Worm (Caenorhabditis elegans) whole organism, young adult: ENCODE measurements around the gene acd-4.

Experiments used
- B0261.1 ChIP-seq: sonication (generic microtip); optimal IDR thresholded peaks from 2 replicates; lab custom pipeline; 2016; ENCODE audit warnings: mild to moderate bottlenecking, missing genetic modification characterization, moderate library complexity, missing compliant biosample characterization
- B0336.3 ChIP-seq: fragments of 200-800 bp; sonication (Bioruptor generic); IDR thresholded peaks from 2 replicates; pipeline ENCODE4 v1.3.6; 2022; ENCODE audit warnings: missing genetic modification characterization, missing compliant biosample characterization
- C17E4.6 ChIP-seq: fragments of 200-800 bp; sonication (Bioruptor generic); IDR thresholded peaks from 2 replicates; pipeline ENCODE4 v1.3.6; 2022; ENCODE audit warnings: missing genetic modification reagents, missing genetic modification characterization, missing compliant biosample characterization
- D2030.7 ChIP-seq: fragments of 200-800 bp; sonication (Bioruptor generic); IDR thresholded peaks from 2 replicates; pipeline ENCODE4 v1.3.6; 2022; ENCODE audit warnings: missing genetic modification reagents, missing genetic modification characterization, missing compliant biosample characterization
- F10E7.11 ChIP-seq: sonication (generic microtip); optimal IDR thresholded peaks from 2 replicates; lab custom pipeline; 2017; ENCODE audit warnings: mild to moderate bottlenecking, missing genetic modification characterization, moderate library complexity, missing compliant biosample characterization
- F39B2.1 ChIP-seq: fragments of 200-800 bp; sonication (Bioruptor generic); IDR thresholded peaks from 2 replicates; pipeline ENCODE4 v1.3.6; 2022; ENCODE audit warnings: missing genetic modification reagents, missing genetic modification characterization, missing compliant biosample characterization
- F55B11.4 ChIP-seq: sonication (generic microtip); optimal IDR thresholded peaks from 2 replicates; lab custom pipeline; 2016; ENCODE audit warnings: missing compliant biosample characterization, missing genetic modification characterization, borderline replicate concordance; ENCODE audit not compliant: insufficient read depth
- F57A8.1 ChIP-seq: fragments of 200-800 bp; sonication (Bioruptor generic); optimal IDR thresholded peaks from 2 replicates; lab custom pipeline; 2018; ENCODE audit warnings: mild to moderate bottlenecking, missing genetic modification characterization, moderate library complexity, missing compliant biosample characterization
- T26A5.8 ChIP-seq: sonication (generic microtip); optimal IDR thresholded peaks from 2 replicates; lab custom pipeline; 2016; ENCODE audit warnings: missing genetic modification characterization, missing compliant biosample characterization
- Y53F4B.3 ChIP-seq: fragments of 200-800 bp; sonication (Bioruptor generic); IDR thresholded peaks from 2 replicates; pipeline ENCODE4 v1.3.6; 2022; ENCODE audit warnings: missing genetic modification reagents, missing genetic modification characterization, missing compliant biosample characterization
- Y53G8AR.9 ChIP-seq: fragments of 200-800 bp; sonication (Bioruptor generic); conservative IDR thresholded peaks from 2 replicates; pipeline ENCODE4 v1.3.6; 2022; ENCODE audit warnings: missing genetic modification reagents, missing genetic modification characterization, missing compliant biosample characterization
- Y79H2A.3 ChIP-seq: fragments of 200-800 bp; sonication (Bioruptor generic); conservative IDR thresholded peaks from 2 replicates; pipeline ENCODE4 v1.3.6; 2022; ENCODE audit warnings: missing genetic modification reagents, missing genetic modification characterization, missing compliant biosample characterization
- atf-7 ChIP-seq: sonication (generic microtip); optimal IDR thresholded peaks from 2 replicates; lab custom pipeline; 2017; ENCODE audit warnings: mild to moderate bottlenecking, missing genetic modification characterization, missing compliant biosample characterization
- attf-5 ChIP-seq: fragments of 200-800 bp; sonication (Bioruptor generic); optimal IDR thresholded peaks from 2 replicates; lab custom pipeline; 2018; ENCODE audit warnings: mild to moderate bottlenecking, missing genetic modification characterization, missing compliant biosample characterization
- cebp-1 ChIP-seq, 2 experiments: fragments of 200-800 bp in 1 of 2; sonication (Bioruptor generic) in 1 of 2; sonication (generic microtip) in 1 of 2; IDR thresholded peaks in 1 of 2; optimal IDR thresholded peaks in 1 of 2; 2 replicates each; pipeline versions ENCODE4 v1.3.6 to Lab custom; 2017 to 2022; ENCODE audit warnings: missing compliant biosample characterization in 2 of 2, missing genetic modification characterization in 2 of 2, mild to moderate bottlenecking in 1 of 2, missing genetic modification reagents in 1 of 2, moderate library complexity in 1 of 2
- cebp-2 ChIP-seq: fragments of 200-800 bp; sonication (Bioruptor generic); IDR thresholded peaks from 2 replicates; pipeline ENCODE4 v1.3.6; 2022; ENCODE audit warnings: missing genetic modification characterization, missing compliant biosample characterization
- ceh-100 ChIP-seq: fragments of 200-800 bp; sonication (Bioruptor generic); IDR thresholded peaks from 2 replicates; pipeline ENCODE4 v1.3.6; 2022; ENCODE audit warnings: missing genetic modification reagents, missing genetic modification characterization, missing compliant biosample characterization
- ceh-79 ChIP-seq: sonication (generic microtip); optimal IDR thresholded peaks from 2 replicates; lab custom pipeline; 2017; ENCODE audit warnings: mild to moderate bottlenecking, missing genetic modification characterization, missing compliant biosample characterization
- dpl-1 ChIP-seq: fragments of 150-350 bp; optimal IDR thresholded peaks from 2 replicates; lab custom pipeline; 2014; ENCODE audit warnings: missing biosample characterization, missing genetic modification reagents, missing genetic modification characterization
- efl-1 ChIP-seq: fragments of 150-350 bp; optimal IDR thresholded peaks from 2 replicates; lab custom pipeline; 2014; ENCODE audit warnings: missing biosample characterization, missing genetic modification reagents, missing genetic modification characterization
- egl-18 ChIP-seq: fragments of 200-800 bp; sonication (Bioruptor generic); IDR thresholded peaks from 2 replicates; pipeline ENCODE4 v1.3.6; 2022; ENCODE audit warnings: missing genetic modification reagents, missing genetic modification characterization, missing compliant biosample characterization
- egl-44 ChIP-seq: fragments of 200-800 bp; sonication (Bioruptor generic); IDR thresholded peaks from 2 replicates; pipeline ENCODE4 v1.3.6; 2022; ENCODE audit warnings: missing genetic modification reagents, missing genetic modification characterization, missing compliant biosample characterization
- egrh-3 ChIP-seq: fragments of 200-800 bp; sonication (Bioruptor generic); IDR thresholded peaks from 2 replicates; pipeline ENCODE4 v1.3.6; 2022; ENCODE audit warnings: missing genetic modification reagents, missing genetic modification characterization, missing compliant biosample characterization
- gei-17 ChIP-seq: fragments of 200-800 bp; sonication (Bioruptor generic); optimal IDR thresholded peaks from 2 replicates; lab custom pipeline; 2018; ENCODE audit warnings: mild to moderate bottlenecking, missing genetic modification characterization, missing compliant biosample characterization
- hrde-1 ChIP-seq: sonication (generic microtip); optimal IDR thresholded peaks from 2 replicates; lab custom pipeline; 2016; ENCODE audit warnings: missing genetic modification characterization, mild to moderate bottlenecking, missing compliant biosample characterization, moderate library complexity, missing genotype, missing genetic modification reagents, borderline replicate concordance
- lin-26 ChIP-seq: fragments of 200-800 bp; sonication (Bioruptor generic); IDR thresholded peaks from 2 replicates; pipeline ENCODE4 v1.3.6; 2022; ENCODE audit warnings: missing genetic modification reagents, missing genetic modification characterization, missing compliant biosample characterization
- mes-4 ChIP-seq: sonication (generic microtip); optimal IDR thresholded peaks from 2 replicates; lab custom pipeline; 2016; ENCODE audit warnings: missing genotype, missing genetic modification characterization, missing compliant biosample characterization
- mxl-1 ChIP-seq: sonication (generic microtip); optimal IDR thresholded peaks from 2 replicates; lab custom pipeline; 2016; ENCODE audit warnings: missing genetic modification characterization, missing compliant biosample characterization
- nhr-179 ChIP-seq: sonication (generic microtip); optimal IDR thresholded peaks from 2 replicates; lab custom pipeline; 2016; ENCODE audit warnings: mild to moderate bottlenecking, missing genetic modification characterization, missing compliant biosample characterization
- nhr-90 ChIP-seq: sonication (generic microtip); optimal IDR thresholded peaks from 2 replicates; lab custom pipeline; 2016; ENCODE audit warnings: missing genotype, mild to moderate bottlenecking, missing genetic modification characterization, missing compliant biosample characterization
- pha-4 ChIP-seq: fragments of 150-350 bp; sonication (generic microtip); optimal IDR thresholded peaks from 2 replicates; lab custom pipeline; 2014; ENCODE audit warnings: missing biosample characterization, missing genetic modification reagents, missing genetic modification characterization
- repo-1 ChIP-seq: sonication (generic microtip); optimal IDR thresholded peaks from 2 replicates; lab custom pipeline; 2017; ENCODE audit warnings: mild to moderate bottlenecking, missing genetic modification characterization, missing compliant biosample characterization
- sdz-38 ChIP-seq: sonication (generic microtip); optimal IDR thresholded peaks from 2 replicates; lab custom pipeline; 2016; ENCODE audit warnings: missing genotype, missing genetic modification characterization, missing compliant biosample characterization
- tlf-1 ChIP-seq: fragments of 200-800 bp; sonication (Bioruptor generic); optimal IDR thresholded peaks from 2 replicates; lab custom pipeline; 2018; ENCODE audit warnings: mild to moderate bottlenecking, missing genetic modification characterization, missing compliant biosample characterization
- unc-130 ChIP-seq: sonication (generic microtip); optimal IDR thresholded peaks from 2 replicates; lab custom pipeline; 2016; ENCODE audit warnings: missing genetic modification reagents, missing genetic modification characterization, missing compliant biosample characterization
- unc-62 ChIP-seq: fragments of 150-350 bp; optimal IDR thresholded peaks from 2 replicates; lab custom pipeline; 2014; ENCODE audit warnings: missing biosample characterization, missing genetic modification reagents, missing genetic modification characterization
- xnd-1 ChIP-seq: sonication (generic microtip); optimal IDR thresholded peaks from 2 replicates; lab custom pipeline; 2016; ENCODE audit warnings: missing genotype, missing genetic modification reagents, missing genetic modification characterization, missing compliant biosample characterization
- zim-3 ChIP-seq: sonication (generic microtip); optimal IDR thresholded peaks from 2 replicates; lab custom pipeline; 2017; ENCODE audit warnings: mild to moderate bottlenecking, missing genetic modification characterization, moderate library complexity, missing compliant biosample characterization
- ztf-28 ChIP-seq: fragments of 200-800 bp; sonication (Bioruptor generic); IDR thresholded peaks from 2 replicates; pipeline ENCODE4 v1.3.6; 2022; ENCODE audit warnings: missing genetic modification reagents, missing genetic modification characterization, missing compliant biosample characterization
- ztf-3 ChIP-seq: fragments of 200-800 bp; sonication (Bioruptor generic); optimal IDR thresholded peaks from 2 replicates; lab custom pipeline; 2018; ENCODE audit warnings: mild to moderate bottlenecking, missing genetic modification characterization, missing compliant biosample characterization
- ztf-6 ChIP-seq: fragments of 200-800 bp; sonication (Bioruptor generic); IDR thresholded peaks from 2 replicates; pipeline ENCODE4 v1.3.6; 2022; ENCODE audit warnings: missing genetic modification reagents, missing genetic modification characterization, missing compliant biosample characterization

The acd-4 gene

DNA sequence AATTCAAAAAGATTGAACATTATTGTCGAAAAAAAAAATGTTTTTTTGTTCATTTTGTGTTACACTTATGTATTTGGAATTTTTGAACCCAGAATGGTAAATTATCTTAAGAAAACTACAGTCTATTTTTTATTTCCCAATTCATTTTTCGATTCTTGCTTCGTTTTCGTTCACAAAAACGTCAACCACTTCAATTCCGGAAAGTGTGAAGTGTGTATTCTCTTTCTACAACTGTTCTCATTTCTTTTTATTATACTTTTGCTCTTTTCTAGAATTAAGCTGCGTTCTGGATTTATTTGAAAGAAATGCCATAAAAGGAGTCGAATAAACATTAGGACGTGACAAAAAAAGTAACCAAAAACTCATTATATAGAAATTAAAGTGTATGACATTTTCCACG lies 15.7 kb upstream of the acd-4 start, which contains the start of gene F41E6.1:
TSS of gene F41E6.1 (plus strand) at position 301 of the 400 bp plus-strand sequence.
- no peak for TF ChIP-seq T26A5.8
- TF ChIP-seq nhr-90 (tag; lab: Kevin White, UChicago) = no peak
- TF ChIP-seq xnd-1 = no peak
- TF ChIP-seq D2030.7 (GFP tag; lab: Robert Waterston, UW) = no peak
- TF ChIP-seq cebp-2 (GFP tag; lab: Robert Waterston, UW) = no peak
- TF ChIP-seq cebp-1 (GFP tag; IDR thresholded peaks at IDR 0.05; lab: Robert Waterston, UW) = no peak
- no peak for TF ChIP-seq cebp-1 (tag; optimal IDR thresholded peaks at IDR 0.05; lab: Kevin White, UChicago)
- TF ChIP-seq ztf-6 = no peak
- TF ChIP-seq unc-130 = no peak
- TF ChIP-seq F10E7.11 (tag; lab: Kevin White, UChicago) = no peak
- no peak for TF ChIP-seq B0261.1 (tag; lab: Kevin White, UChicago)
- no peak for TF ChIP-seq dpl-1 (GFP tag; lab: Kevin White, UChicago)
- no peak for TF ChIP-seq F39B2.1 (GFP tag; lab: Robert Waterston, UW)
- no peak for TF ChIP-seq ztf-28 (GFP tag; lab: Robert Waterston, UW)
- TF ChIP-seq ceh-79 (tag; lab: Kevin White, UChicago) = no peak
- no peak for TF ChIP-seq ztf-3
- no peak for TF ChIP-seq gei-17
- no peak for TF ChIP-seq lin-26 (GFP tag; lab: Robert Waterston, UW)
- no peak for TF ChIP-seq F57A8.1 (GFP tag; lab: Kevin White, UChicago)
- no peak for TF ChIP-seq unc-62 (GFP tag; lab: Kevin White, UChicago)

DNA sequence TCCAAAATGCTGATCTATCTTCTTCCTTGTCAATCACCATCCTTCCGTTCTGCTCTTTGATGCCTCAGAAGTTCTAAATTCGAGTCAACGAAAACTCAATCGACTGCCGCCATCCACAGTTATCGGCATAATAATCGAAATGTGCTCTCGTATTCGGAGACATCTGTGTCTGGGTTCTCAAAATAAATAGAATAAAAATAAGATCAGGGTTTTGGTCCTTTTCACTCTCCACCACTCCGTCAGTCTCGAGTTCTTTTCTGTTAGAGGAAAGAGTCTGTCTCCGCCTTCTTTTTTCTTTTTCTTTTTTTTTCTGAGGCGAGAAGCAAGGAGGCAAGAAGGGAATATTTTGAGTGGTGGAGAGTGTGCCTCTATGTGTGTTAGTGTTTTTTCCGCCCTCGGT lies 14.3 kb upstream of the acd-4 start, which contains the start of gene F41E6.17:
TSS of gene F41E6.17 (plus strand) at position 348 of the 400 bp plus-strand sequence.
- TF ChIP-seq egl-18 (GFP tag; lab: Robert Waterston, UW) (no peak), egrh-3 (GFP tag; lab: Robert Waterston, UW) (no peak), Y53G8AR.9 (GFP tag; lab: Robert Waterston, UW) (no peak)

DNA sequence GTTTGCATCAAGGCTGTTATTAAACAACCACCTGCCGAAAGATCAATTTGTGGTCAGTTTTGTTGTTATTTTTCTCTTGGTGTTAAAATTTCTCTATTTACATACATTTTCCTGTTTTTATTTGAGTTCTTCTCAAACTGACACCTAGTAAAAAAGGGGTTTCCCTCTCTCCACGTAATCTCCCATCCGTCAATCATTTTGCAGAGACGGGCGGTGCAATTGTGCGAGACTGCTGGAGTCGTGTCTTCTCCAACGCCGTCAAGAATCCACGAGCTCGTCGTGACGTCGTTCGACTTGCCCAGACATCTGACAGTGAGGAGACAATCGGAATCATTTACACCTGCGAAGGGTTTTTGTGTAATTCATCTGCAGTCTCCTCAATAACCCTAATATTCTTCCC lies 11.6 kb upstream of the acd-4 start:
- TF ChIP-seq nhr-179 (tag; lab: Kevin White, UChicago) = no peak
- no peak for TF ChIP-seq ceh-100 (GFP tag; lab: Robert Waterston, UW)
- no peak for TF ChIP-seq unc-62 (GFP tag; lab: Kevin White, UChicago)

DNA sequence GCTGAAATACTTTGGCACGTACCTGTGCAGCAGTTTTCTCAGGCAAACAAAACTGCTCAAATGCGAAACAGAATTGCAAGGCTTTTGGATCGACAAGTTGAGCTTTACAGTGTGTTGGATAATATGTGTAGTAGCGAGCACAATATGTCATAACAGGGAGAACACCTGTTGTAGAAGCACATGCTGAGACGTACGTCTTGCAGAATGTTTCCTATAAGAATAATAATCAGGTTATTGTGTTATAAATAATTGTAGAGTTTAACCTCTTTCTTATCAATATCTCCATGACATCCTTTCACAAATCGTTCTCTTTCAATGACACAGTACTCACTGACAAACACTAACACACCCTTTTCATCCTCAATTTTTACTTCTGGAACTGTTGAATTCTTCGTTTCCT lies 10.4 kb upstream of the acd-4 start:
- no peak for TF ChIP-seq repo-1 (tag; lab: Kevin White, UChicago)
- no peak for TF ChIP-seq ztf-3
- TF ChIP-seq F55B11.4 (tag; lab: Kevin White, UChicago) = no peak
- no peak for TF ChIP-seq B0336.3
- TF ChIP-seq Y53F4B.3 (GFP tag; lab: Robert Waterston, UW) = no peak
- TF ChIP-seq pha-4 = no peak
- TF ChIP-seq attf-5 (GFP tag; lab: Kevin White, UChicago) = no peak
- no peak for TF ChIP-seq sdz-38 (tag; lab: Kevin White, UChicago)
- TF ChIP-seq egl-44 (GFP tag; lab: Robert Waterston, UW) = no peak
- no peak for TF ChIP-seq mxl-1
- TF ChIP-seq Y79H2A.3 (GFP tag; lab: Robert Waterston, UW) = no peak
- no peak for TF ChIP-seq efl-1 (GFP tag; lab: Kevin White, UChicago)
- TF ChIP-seq C17E4.6 (GFP tag; lab: Robert Waterston, UW) = no peak
- TF ChIP-seq nhr-179 (tag; lab: Kevin White, UChicago) = no peak
- no peak for TF ChIP-seq zim-3
- no peak for TF ChIP-seq egrh-3 (GFP tag; lab: Robert Waterston, UW)
- TF ChIP-seq hrde-1 (tag; lab: Kevin White, UChicago) = no peak
- no peak for TF ChIP-seq tlf-1 (GFP tag; lab: Kevin White, UChicago)
- TF ChIP-seq atf-7 (tag; lab: Kevin White, UChicago) = no peak
- no peak for TF ChIP-seq mes-4 (tag; lab: Kevin White, UChicago)
